Worm (Caenorhabditis elegans) whole organism, L4/young adult: ENCODE results near the gene sri-38.
"Not testable (repeated sequence)": the region's sequence is repeated elsewhere in the genome, so short reads cannot be mapped to it uniquely, and the experiment has no call there.

Source experiments
- W03F9.2 ChIP-seq: fragments of 150-350 bp; optimal IDR thresholded peaks from 2 replicates; lab custom pipeline; 2014; ENCODE audit warnings: missing biosample characterization, missing genetic modification characterization
- dao-5 ChIP-seq: sonication (generic microtip); optimal IDR thresholded peaks from 2 replicates; lab custom pipeline; 2016; ENCODE audit warnings: missing genotype, missing genetic modification characterization, moderate library complexity, missing compliant biosample characterization
- him-1 ChIP-seq: sonication (generic microtip); optimal IDR thresholded peaks from 2 replicates; lab custom pipeline; 2016; ENCODE audit warnings: missing genotype, missing genetic modification reagents, missing genetic modification characterization, missing compliant biosample characterization

ce11 chrII:2619148-2619547 lies 8.5 kb downstream of the sri-38 start, which contains the start of gene msrp-6:
- TF ChIP-seq him-1 (tag; lab: Kevin White, UChicago); dao-5 (tag; lab: Kevin White, UChicago); W03F9.2: not testable (repeated sequence)
